Worm (Caenorhabditis elegans) whole organism, midembryonic: ENCODE measurements around the gene Y73B3A.4.
"Not testable (repeated sequence)": the region's sequence is repeated elsewhere in the genome, so short reads cannot be mapped to it uniquely, and the experiment has no call there.

Source experiments
- T22C8.4 ChIP-seq: fragments of 200-800 bp; sonication (Bioruptor generic); IDR thresholded peaks from 2 replicates; pipeline ENCODE4 v1.3.6; 2022; ENCODE audit warnings: missing genetic modification characterization, missing compliant biosample characterization
- flt-1 ChIP-seq: fragments of 200-800 bp; sonication (Bioruptor generic); IDR thresholded peaks from 2 replicates; pipeline ENCODE4 v1.3.6; 2022; ENCODE audit warnings: missing genetic modification characterization, missing compliant biosample characterization
- klf-2 ChIP-seq: fragments of 200-800 bp; sonication (Bioruptor generic); conservative IDR thresholded peaks from 2 replicates; pipeline ENCODE4 v1.3.6; 2022; ENCODE audit warnings: missing genetic modification reagents, missing genetic modification characterization, missing compliant biosample characterization
- tab-1 ChIP-seq: fragments of 200-800 bp; sonication (Bioruptor generic); IDR thresholded peaks from 2 replicates; pipeline ENCODE4 v1.3.6; 2022; ENCODE audit warnings: missing genetic modification characterization, missing compliant biosample characterization
- ztf-23 ChIP-seq: fragments of 200-800 bp; sonication (Bioruptor generic); IDR thresholded peaks from 2 replicates; pipeline ENCODE4 v1.3.6; 2022; ENCODE audit warnings: missing genetic modification reagents, missing genetic modification characterization, missing compliant biosample characterization

DNA sequence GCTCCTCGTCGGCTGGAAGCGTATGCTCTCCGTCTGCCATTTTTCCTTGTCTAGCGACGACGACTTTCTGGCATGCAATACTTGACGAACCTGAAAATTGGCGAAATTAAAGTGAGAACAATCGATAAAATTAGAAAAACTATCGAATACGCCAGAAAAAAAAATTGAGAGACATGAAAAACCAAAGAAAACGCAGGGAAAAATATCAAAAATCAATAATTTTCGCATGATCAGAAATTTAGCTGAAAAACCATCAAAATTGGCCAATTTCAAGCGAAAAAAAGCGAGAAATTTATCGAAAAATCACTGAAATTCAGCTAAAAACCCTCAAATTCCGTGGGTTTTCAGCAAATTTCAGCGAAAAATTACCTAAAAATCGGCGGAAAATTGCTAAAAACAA lies 57.7 kb downstream of the Y73B3A.4 start, which contains the start of gene Y73B3A.1:
- TF ChIP-seq flt-1, T22C8.4, klf-2, ztf-23, tab-1 (GFP tag; lab: Robert Waterston, UW): not testable (repeated sequence)
